Worm (Caenorhabditis elegans) whole organism, L2 larva: ENCODE data around the gene rpn-6.2.

Experiments used
- C34F6.9 ChIP-seq: fragments of 150-350 bp; optimal IDR thresholded peaks from 2 replicates; lab custom pipeline; 2014; ENCODE audit warnings: missing biosample characterization, missing genetic modification characterization
- F13H6.1 ChIP-seq: sonication (generic microtip); optimal IDR thresholded peaks from 2 replicates; lab custom pipeline; 2016; ENCODE audit warnings: missing genetic modification characterization, missing compliant biosample characterization
- R02D3.7 ChIP-seq: fragments of 150-350 bp; optimal IDR thresholded peaks from 2 replicates; lab custom pipeline; 2014; ENCODE audit warnings: missing biosample characterization, missing genetic modification characterization
- Y55F3AM.14 ChIP-seq: fragments of 200-800 bp; sonication (Bioruptor generic); optimal IDR thresholded peaks from 2 replicates; lab custom pipeline; 2018; ENCODE audit warnings: mild to moderate bottlenecking, missing genetic modification characterization, missing compliant biosample characterization
- ZK546.5 ChIP-seq: sonication (generic microtip); optimal IDR thresholded peaks from 2 replicates; lab custom pipeline; 2017; ENCODE audit warnings: missing biosample characterization, missing genetic modification characterization
- alr-1 ChIP-seq: fragments of 150-350 bp; optimal IDR thresholded peaks from 2 replicates; lab custom pipeline; 2014; ENCODE audit warnings: missing biosample characterization, missing genetic modification characterization
- aly-2 ChIP-seq: fragments of 150-350 bp; optimal IDR thresholded peaks from 2 replicates; lab custom pipeline; 2014; ENCODE audit warnings: missing biosample characterization, missing genetic modification characterization
- blmp-1 ChIP-seq: sonication (generic microtip); optimal IDR thresholded peaks from 2 replicates; lab custom pipeline; 2017; ENCODE audit warnings: missing genetic modification characterization, mild to moderate bottlenecking, missing compliant biosample characterization, antibody characterized with exemption, moderate library complexity; ENCODE audit not compliant: insufficient read depth
- ceh-16 ChIP-seq: fragments of 150-350 bp; optimal IDR thresholded peaks from 2 replicates; lab custom pipeline; 2014; ENCODE audit warnings: missing biosample characterization, missing genetic modification characterization
- crh-2 ChIP-seq: sonication (generic microtip); optimal IDR thresholded peaks from 2 replicates; lab custom pipeline; 2017; ENCODE audit warnings: missing biosample characterization, missing genetic modification characterization
- egl-27 ChIP-seq: sonication (generic microtip); optimal IDR thresholded peaks from 3 replicates; lab custom pipeline; 2017; ENCODE audit warnings: missing biosample characterization, missing genetic modification reagents, missing genetic modification characterization
- elt-1 ChIP-seq: fragments of 150-350 bp; optimal IDR thresholded peaks from 2 replicates; lab custom pipeline; 2014; ENCODE audit warnings: missing biosample characterization, missing genetic modification characterization
- fos-1 ChIP-seq: fragments of 150-350 bp; optimal IDR thresholded peaks from 2 replicates; lab custom pipeline; 2014; ENCODE audit warnings: missing biosample characterization, missing genetic modification characterization
- lin-11 ChIP-seq: fragments of 150-350 bp; sonication (generic microtip); optimal IDR thresholded peaks from 2 replicates; lab custom pipeline; 2014; ENCODE audit warnings: missing biosample characterization, missing genetic modification characterization, inconsistent platforms, mixed read lengths
- lin-13 ChIP-seq: fragments of 150-350 bp; optimal IDR thresholded peaks from 2 replicates; lab custom pipeline; 2014; ENCODE audit warnings: missing biosample characterization, missing genetic modification reagents, missing genetic modification characterization
- lin-39 ChIP-seq: fragments of 150-350 bp; optimal IDR thresholded peaks from 2 replicates; lab custom pipeline; 2014; ENCODE audit warnings: missing biosample characterization, missing genetic modification reagents, missing genetic modification characterization
- lsy-2 ChIP-seq, 2 experiments: fragments of 150-350 bp in 1 of 2; sonication (generic microtip) in 1 of 2; optimal IDR thresholded peaks; 2 replicates each; lab custom pipeline; 2014 to 2017; ENCODE audit warnings: missing biosample characterization in 2 of 2, missing genetic modification characterization in 2 of 2
- mab-5 ChIP-seq: fragments of 150-350 bp; optimal IDR thresholded peaks from 2 replicates; lab custom pipeline; 2014; ENCODE audit warnings: missing biosample characterization, missing genetic modification characterization
- nhr-10 ChIP-seq: sonication (generic microtip); optimal IDR thresholded peaks from 2 replicates; lab custom pipeline; 2017; ENCODE audit warnings: missing biosample characterization, missing genetic modification characterization
- nhr-11 ChIP-seq: fragments of 150-350 bp; optimal IDR thresholded peaks from 2 replicates; lab custom pipeline; 2014; ENCODE audit warnings: missing biosample characterization, missing genetic modification characterization
- nhr-129 ChIP-seq: fragments of 150-350 bp; optimal IDR thresholded peaks from 2 replicates; lab custom pipeline; 2014; ENCODE audit warnings: missing biosample characterization, missing genetic modification characterization
- nhr-21 ChIP-seq: fragments of 150-350 bp; optimal IDR thresholded peaks from 2 replicates; lab custom pipeline; 2014; ENCODE audit warnings: missing biosample characterization, missing genetic modification characterization
- nhr-23 ChIP-seq: fragments of 150-350 bp; optimal IDR thresholded peaks from 2 replicates; lab custom pipeline; 2014; ENCODE audit warnings: missing biosample characterization, missing genetic modification reagents, missing genetic modification characterization
- nhr-6 ChIP-seq: fragments of 150-350 bp; optimal IDR thresholded peaks from 2 replicates; lab custom pipeline; 2014; ENCODE audit warnings: missing biosample characterization, missing genetic modification characterization
- nhr-77 ChIP-seq: fragments of 150-350 bp; optimal IDR thresholded peaks from 2 replicates; lab custom pipeline; 2014; ENCODE audit warnings: missing biosample characterization, missing genetic modification characterization
- peb-1 ChIP-seq: fragments of 150-350 bp; optimal IDR thresholded peaks from 2 replicates; lab custom pipeline; 2014; ENCODE audit warnings: missing biosample characterization, missing genetic modification characterization
- sem-4 ChIP-seq: fragments of 150-350 bp; optimal IDR thresholded peaks from 2 replicates; lab custom pipeline; 2014; ENCODE audit warnings: missing biosample characterization, missing genetic modification reagents, missing genetic modification characterization
- skn-1 ChIP-seq: sonication (generic microtip); optimal IDR thresholded peaks from 2 replicates; lab custom pipeline; 2017; ENCODE audit warnings: missing biosample characterization, missing genetic modification characterization
- sma-3 ChIP-seq: sonication (generic microtip); optimal IDR thresholded peaks from 2 replicates; lab custom pipeline; 2016; ENCODE audit warnings: missing genetic modification reagents, missing genetic modification characterization, missing compliant biosample characterization
- sma-9 ChIP-seq, 2 experiments: fragments of 150-350 bp in 1 of 2; sonication (generic microtip) in 1 of 2; optimal IDR thresholded peaks; 2 replicates each; lab custom pipeline; 2014 to 2016; ENCODE audit warnings: missing genetic modification characterization in 2 of 2, mild to moderate bottlenecking in 1 of 2, missing biosample characterization in 1 of 2, missing compliant biosample characterization in 1 of 2, missing genetic modification reagents in 1 of 2, moderate library complexity in 1 of 2
- unc-39 ChIP-seq: fragments of 150-350 bp; optimal IDR thresholded peaks from 2 replicates; lab custom pipeline; 2014; ENCODE audit warnings: missing biosample characterization, missing genetic modification characterization
- unc-62 ChIP-seq: fragments of 150-350 bp; optimal IDR thresholded peaks from 2 replicates; lab custom pipeline; 2014; ENCODE audit warnings: missing biosample characterization, missing genetic modification reagents, missing genetic modification characterization
- zag-1 ChIP-seq: fragments of 150-350 bp; optimal IDR thresholded peaks from 2 replicates; lab custom pipeline; 2014; ENCODE audit warnings: missing biosample characterization, missing genetic modification characterization
- ztf-1 ChIP-seq: fragments of 200-800 bp; sonication (Bioruptor generic); conservative IDR thresholded peaks from 2 replicates; pipeline ENCODE4 v1.3.6; 2022; ENCODE audit warnings: missing genetic modification characterization, missing compliant biosample characterization
- ztf-11 ChIP-seq: sonication (generic microtip); optimal IDR thresholded peaks from 2 replicates; lab custom pipeline; 2017; ENCODE audit warnings: missing biosample characterization, missing genetic modification characterization

Gene rpn-6.2

DNA sequence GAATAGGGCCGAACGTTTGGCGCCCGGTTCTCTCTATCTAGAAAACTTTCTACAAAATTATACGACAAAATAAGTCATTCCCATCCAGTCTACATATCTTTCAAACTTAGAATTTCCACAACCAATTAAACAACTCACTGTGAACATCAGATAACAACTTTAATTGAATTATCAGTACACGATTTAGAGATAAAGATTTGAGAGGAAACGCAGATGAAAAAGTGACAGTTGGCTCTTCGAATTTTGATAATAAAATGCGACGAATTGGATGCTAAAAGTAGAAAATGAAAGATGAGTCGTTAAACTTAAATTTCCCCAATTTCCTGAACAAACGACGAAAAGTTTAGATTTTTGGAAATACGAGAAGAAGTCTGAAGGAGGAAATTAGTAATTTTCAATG lies 33.2 kb upstream of the rpn-6.2 start:
- peak; percentile 33 for TF ChIP-seq crh-2 (tag; lab: Kevin White, UChicago)
- peak; percentile 75 for TF ChIP-seq fos-1 (tag; lab: Kevin White, UChicago)
- no peak for TF ChIP-seq nhr-129

DNA sequence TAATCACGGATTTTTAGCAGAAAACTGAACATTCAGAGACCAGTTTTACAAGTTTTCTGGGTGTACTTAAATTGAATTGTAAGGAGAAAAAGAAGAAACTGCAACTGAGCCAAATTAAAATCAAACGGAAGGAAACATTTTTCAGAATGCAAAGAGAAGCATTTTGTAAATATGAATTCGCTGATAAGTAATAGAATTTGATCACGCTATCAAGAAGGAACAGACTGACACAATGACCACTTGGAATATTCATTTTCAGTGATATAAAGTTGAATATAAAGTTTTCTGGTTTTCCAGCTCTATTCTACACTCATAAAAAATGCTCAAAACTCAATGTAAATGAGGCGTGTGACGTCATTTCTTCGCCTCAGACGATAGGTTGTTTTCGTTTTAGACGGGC lies 32.3 kb upstream of the rpn-6.2 start:
- TF ChIP-seq F13H6.1 (tag; lab: Kevin White, UChicago): no peak
- peak; percentile 48 for TF ChIP-seq fos-1 (tag; lab: Kevin White, UChicago)

DNA sequence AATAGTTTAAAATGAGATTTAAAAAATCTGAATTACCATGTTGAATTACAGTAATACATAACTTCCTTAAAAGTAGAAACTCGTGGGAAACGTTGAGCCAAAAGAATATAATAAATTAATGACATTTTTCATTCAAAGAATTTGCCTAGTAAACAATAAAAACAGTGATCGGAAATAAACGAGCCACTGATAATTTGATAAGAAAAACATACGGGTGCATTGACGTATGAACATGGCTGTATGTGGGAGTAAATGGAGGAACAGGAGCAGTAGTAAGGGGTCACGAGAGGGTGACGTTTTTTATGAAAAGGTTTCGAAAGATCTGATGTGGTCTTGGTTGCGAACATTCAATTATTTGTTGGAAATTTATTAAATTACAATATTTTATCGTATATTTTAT lies 29.0 kb upstream of the rpn-6.2 start:
- no peak for TF ChIP-seq nhr-6
- TF ChIP-seq unc-39: no peak
- TF ChIP-seq R02D3.7: no peak
- no peak for TF ChIP-seq F13H6.1 (tag; lab: Kevin White, UChicago)
- TF ChIP-seq Y55F3AM.14: no peak
- no peak for TF ChIP-seq nhr-77
- no peak for TF ChIP-seq skn-1 (tag; lab: Kevin White, UChicago)
- TF ChIP-seq C34F6.9 (tag; lab: Kevin White, UChicago): no peak
- no peak for TF ChIP-seq sem-4 (tag; lab: Kevin White, UChicago)
- TF ChIP-seq lsy-2 (tag; optimal IDR thresholded peaks at IDR 0.05; lab: Kevin White, UChicago): peak in 1 of 2 experiments; percentile 4
- no peak for TF ChIP-seq sma-3 (GFP tag; lab: Kevin White, UChicago)
- peak; percentile 45 for TF ChIP-seq fos-1 (tag; lab: Kevin White, UChicago)
- TF ChIP-seq mab-5 (tag; lab: Kevin White, UChicago): no peak
- TF ChIP-seq nhr-23 (tag; lab: Kevin White, UChicago): no peak
- TF ChIP-seq ztf-1 (GFP tag; lab: Robert Waterston, UW): no peak

DNA sequence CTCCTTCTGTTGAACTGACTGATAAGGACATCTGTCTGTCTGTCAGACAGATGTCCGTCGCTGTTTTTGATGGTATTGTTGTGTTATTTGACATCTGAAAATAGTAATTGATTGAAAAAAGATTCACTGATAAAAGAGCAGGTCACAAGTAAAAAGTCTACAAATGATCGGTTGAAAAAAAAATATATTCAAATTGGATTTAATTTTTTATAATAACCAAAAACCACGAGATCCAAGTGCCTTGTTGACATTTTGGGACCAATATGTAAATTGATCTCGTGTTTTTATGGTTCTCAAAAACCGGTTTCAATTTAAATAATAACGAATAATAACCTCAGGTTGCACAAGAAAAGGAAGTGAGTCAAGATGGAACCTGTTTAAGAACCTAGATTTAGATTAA lies 25.2 kb upstream of the rpn-6.2 start, which contains the start of gene F59B2.13:
Gene F59B2.13, minus strand, starts transcription at position 101 of the 400 bp plus-strand sequence.
- TF ChIP-seq ZK546.5 (tag; lab: Kevin White, UChicago): no peak

DNA sequence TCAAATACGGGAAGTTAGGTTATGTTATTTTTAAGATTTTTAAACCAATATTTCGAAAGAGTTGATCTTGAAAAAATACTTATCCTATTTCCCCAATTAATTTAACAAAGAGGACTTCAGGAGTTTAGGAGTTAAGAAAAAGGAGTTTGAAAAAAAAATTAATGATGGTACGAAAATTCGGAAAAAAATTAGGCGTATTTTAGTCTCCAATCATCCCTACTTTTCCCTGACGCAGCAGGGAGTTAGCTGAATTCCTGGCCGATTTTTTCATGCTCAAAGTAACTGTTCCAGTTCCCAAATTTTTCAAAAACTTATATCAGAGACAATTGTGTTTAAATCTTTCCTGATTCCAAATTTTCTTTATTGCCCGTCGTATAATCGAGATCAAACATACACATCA lies 21.8 kb upstream of the rpn-6.2 start:
- TF ChIP-seq nhr-11: no peak

DNA sequence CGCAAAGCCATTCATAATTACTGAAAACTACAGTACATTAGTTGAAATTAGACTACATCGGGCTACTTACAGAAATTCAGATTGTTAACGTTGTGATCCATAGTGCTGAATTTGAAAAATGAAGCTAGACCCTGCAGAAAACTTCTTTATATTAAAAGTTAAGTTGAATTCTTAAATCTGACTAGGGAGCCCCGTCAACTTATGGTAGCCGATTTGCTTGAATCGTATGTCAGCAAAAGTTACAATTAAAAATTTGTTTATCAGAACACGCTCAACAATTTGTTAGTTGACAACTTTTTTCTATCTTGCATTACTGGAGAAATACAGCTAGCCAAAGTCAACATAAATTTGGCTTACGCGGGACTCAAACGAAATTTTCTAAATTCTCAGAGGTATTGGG lies 20.7 kb upstream of the rpn-6.2 start, which contains the start of gene F59B2.14:
Gene F59B2.14, minus strand, starts transcription at position 101 of the 400 bp plus-strand sequence.
- TF ChIP-seq zag-1 (tag; lab: Kevin White, UChicago) (no peak), elt-1 (tag; lab: Kevin White, UChicago) (no peak), lin-39 (tag; lab: Kevin White, UChicago) (no peak), unc-39 (no peak), ceh-16 (tag; lab: Kevin White, UChicago) (no peak), nhr-129 (no peak), lin-11 (tag; lab: Kevin White, UChicago) (no peak), lsy-2 (tag; optimal IDR thresholded peaks at IDR 0.05; lab: Kevin White, UChicago) (no peak), peb-1 (tag; lab: Kevin White, UChicago) (no peak)

DNA sequence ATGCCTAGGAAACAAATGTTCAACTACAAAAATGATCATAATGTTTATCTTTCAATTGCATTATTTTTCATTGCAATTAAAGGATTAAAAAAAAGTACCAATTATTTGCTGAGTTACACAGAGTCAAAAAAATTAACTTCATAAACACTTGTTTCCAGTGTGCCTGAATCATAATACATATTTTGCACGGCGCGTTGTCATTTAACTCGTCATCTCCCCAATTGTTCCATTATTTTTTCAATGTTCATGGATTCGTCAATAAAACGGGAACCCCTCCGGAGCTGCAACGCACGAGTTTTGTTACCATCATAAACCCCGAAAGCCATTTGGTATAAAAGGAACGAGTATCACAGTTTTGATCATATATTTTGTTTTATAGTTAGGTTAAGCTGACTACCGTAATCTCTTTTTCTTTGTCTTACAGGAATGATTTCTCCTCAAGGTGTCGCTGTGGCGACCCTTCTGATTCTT lies 15.4 kb upstream of the rpn-6.2 start, which contains the start of gene F59B2.12:
Gene F59B2.12, plus strand, starts transcription at position 421 of the 471 bp plus-strand sequence.
- TF ChIP-seq nhr-10 (tag; lab: Kevin White, UChicago) (no peak), unc-62 (GFP tag; lab: Kevin White, UChicago) (no peak), egl-27 (no peak), nhr-129 (no peak), nhr-21 (tag; lab: Kevin White, UChicago) (no peak), fos-1 (tag; lab: Kevin White, UChicago) (no peak), nhr-77 (no peak), ztf-11 (no peak), unc-39 (no peak), sma-9 (GFP tag; optimal IDR thresholded peaks at IDR 0.05; lab: Kevin White, UChicago) (no peak), sma-9 (tag; optimal IDR thresholded peaks at IDR 0.05; lab: Kevin White, UChicago) (no peak), peb-1 (tag; lab: Kevin White, UChicago) (no peak), ceh-16 (tag; lab: Kevin White, UChicago) (no peak), ZK546.5 (tag; lab: Kevin White, UChicago) (no peak), nhr-23 (tag; lab: Kevin White, UChicago) (no peak), blmp-1 (tag; lab: Kevin White, UChicago) (no peak), aly-2 (no peak), alr-1 (no peak), lin-13 (GFP tag; lab: Kevin White, UChicago) (no peak), nhr-6 (no peak)
